Worm (Caenorhabditis elegans) whole organism, L4 larva: ENCODE measurements around the gene clec-75.

Source experiments
- F10B5.3 ChIP-seq: sonication (generic microtip); optimal IDR thresholded peaks from 2 replicates; lab custom pipeline; 2016; ENCODE audit warnings: mild to moderate bottlenecking, missing genetic modification characterization, missing compliant biosample characterization
- F26F4.8 ChIP-seq: fragments of 200-800 bp; sonication (Bioruptor generic); conservative IDR thresholded peaks from 2 replicates; pipeline ENCODE4 v1.3.6; 2022; ENCODE audit warnings: missing genetic modification characterization, missing compliant biosample characterization
- F44E2.7 ChIP-seq: fragments of 200-800 bp; sonication (Bioruptor generic); IDR thresholded peaks from 2 replicates; pipeline ENCODE4 v2.1.2; 2022; ENCODE audit warnings: missing genetic modification characterization, missing compliant biosample characterization
- F49E8.2 ChIP-seq: sonication (generic microtip); optimal IDR thresholded peaks from 2 replicates; lab custom pipeline; 2016; ENCODE audit warnings: missing compliant biosample characterization, mild to moderate bottlenecking, missing genetic modification characterization, borderline replicate concordance
- R02D3.7 ChIP-seq: fragments of 150-350 bp; sonication (generic microtip); optimal IDR thresholded peaks from 3 replicates; lab custom pipeline; 2014; ENCODE audit warnings: missing biosample characterization, missing genetic modification characterization
- T20F7.1 ChIP-seq: fragments of 200-800 bp; sonication (Bioruptor generic); optimal IDR thresholded peaks from 2 replicates; lab custom pipeline; 2018; ENCODE audit warnings: mild to moderate bottlenecking, missing genetic modification characterization, missing compliant biosample characterization
- aha-1 ChIP-seq: fragments of 150-350 bp; peaks from one replicate; lab custom pipeline; 2014; ENCODE audit warnings: missing biosample characterization, missing genetic modification characterization
- ceh-62 ChIP-seq: sonication (generic microtip); optimal IDR thresholded peaks from 2 replicates; lab custom pipeline; 2017; ENCODE audit warnings: missing biosample characterization, missing genetic modification characterization
- daf-16 ChIP-seq, 3 experiments: sonication (generic microtip); optimal IDR thresholded peaks; 2 replicates each; lab custom pipeline; 2016 to 2017; ENCODE audit warnings: missing genetic modification characterization in 3 of 3, missing genetic modification reagents in 3 of 3, mild to moderate bottlenecking in 2 of 3, missing compliant biosample characterization in 2 of 3, missing biosample characterization in 1 of 3, moderate library complexity in 1 of 3
- dmd-6 ChIP-seq: fragments of 200-800 bp; sonication (Bioruptor generic); IDR thresholded peaks from 2 replicates; pipeline ENCODE4 v1.3.6; 2022; ENCODE audit warnings: missing genetic modification reagents, missing genetic modification characterization, missing compliant biosample characterization
- dve-1 ChIP-seq: sonication (generic microtip); optimal IDR thresholded peaks from 2 replicates; lab custom pipeline; 2017; ENCODE audit warnings: antibody characterized with exemption, mild to moderate bottlenecking, missing genetic modification characterization, missing compliant biosample characterization; ENCODE audit not compliant: insufficient read depth
- hlh-11 ChIP-seq: fragments of 200-800 bp; sonication (Bioruptor generic); optimal IDR thresholded peaks from 2 replicates; lab custom pipeline; 2018; ENCODE audit warnings: mild to moderate bottlenecking, missing genetic modification characterization, missing compliant biosample characterization
- jun-1 ChIP-seq: fragments of 150-350 bp; optimal IDR thresholded peaks from 2 replicates; lab custom pipeline; 2014; ENCODE audit warnings: missing biosample characterization, missing genetic modification reagents, missing genetic modification characterization
- lin-1 ChIP-seq: fragments of 200-800 bp; sonication (Bioruptor generic); IDR thresholded peaks from 2 replicates; pipeline ENCODE4 v1.3.6; 2022; ENCODE audit warnings: missing genetic modification reagents, missing genetic modification characterization, missing compliant biosample characterization
- lin-13 ChIP-seq: fragments of 150-350 bp; optimal IDR thresholded peaks from 2 replicates; lab custom pipeline; 2014; ENCODE audit warnings: missing biosample characterization, missing genetic modification reagents, missing genetic modification characterization
- madf-9 ChIP-seq: fragments of 200-800 bp; sonication (Bioruptor generic); conservative IDR thresholded peaks from 2 replicates; pipeline ENCODE4 v1.3.6; 2022; ENCODE audit warnings: missing genetic modification reagents, missing genetic modification characterization, missing compliant biosample characterization
- mes-2 ChIP-seq: sonication (generic microtip); optimal IDR thresholded peaks from 2 replicates; lab custom pipeline; 2016; ENCODE audit warnings: missing genotype, mild to moderate bottlenecking, missing genetic modification characterization, missing compliant biosample characterization; ENCODE audit not compliant: poor library complexity, severe bottlenecking
- mxl-3 ChIP-seq: fragments of 200-800 bp; sonication (Bioruptor generic); optimal IDR thresholded peaks from 2 replicates; lab custom pipeline; 2018; ENCODE audit warnings: mild to moderate bottlenecking, missing genetic modification characterization, missing compliant biosample characterization
- nhr-102 ChIP-seq: sonication (generic microtip); optimal IDR thresholded peaks from 2 replicates; lab custom pipeline; 2016; ENCODE audit warnings: mild to moderate bottlenecking, missing genetic modification characterization, moderate library complexity, missing compliant biosample characterization
- nhr-28 ChIP-seq: fragments of 150-350 bp; optimal IDR thresholded peaks from 2 replicates; lab custom pipeline; 2014; ENCODE audit warnings: missing biosample characterization, missing genetic modification characterization
- nhr-41 ChIP-seq: fragments of 200-800 bp; sonication (Bioruptor generic); IDR thresholded peaks from 2 replicates; pipeline ENCODE4 v1.3.6; 2022; ENCODE audit warnings: missing genetic modification reagents, missing genetic modification characterization, missing compliant biosample characterization
- nhr-6 ChIP-seq: fragments of 150-350 bp; optimal IDR thresholded peaks from 2 replicates; lab custom pipeline; 2014; ENCODE audit warnings: missing biosample characterization, missing genetic modification characterization
- nhr-76 ChIP-seq: fragments of 150-350 bp; optimal IDR thresholded peaks from 2 replicates; lab custom pipeline; 2014; ENCODE audit warnings: missing biosample characterization, missing genetic modification characterization
- nhr-77 ChIP-seq: fragments of 150-350 bp; optimal IDR thresholded peaks from 2 replicates; lab custom pipeline; 2014; ENCODE audit warnings: missing biosample characterization, missing genetic modification characterization
- php-3 ChIP-seq: fragments of 200-800 bp; sonication (Bioruptor generic); IDR thresholded peaks from 2 replicates; pipeline ENCODE4 v1.3.6; 2022; ENCODE audit warnings: missing genetic modification reagents, missing genetic modification characterization, missing compliant biosample characterization
- pqm-1 ChIP-seq: sonication (generic microtip); optimal IDR thresholded peaks from 2 replicates; lab custom pipeline; 2017; ENCODE audit warnings: missing biosample characterization, missing genetic modification characterization
- rbr-2 ChIP-seq: sonication (generic microtip); optimal IDR thresholded peaks from 2 replicates; lab custom pipeline; 2016; ENCODE audit warnings: missing genotype, missing genetic modification characterization, missing compliant biosample characterization
- saeg-2 ChIP-seq: fragments of 200-800 bp; sonication (Bioruptor generic); IDR thresholded peaks from 2 replicates; pipeline ENCODE4 v1.3.6; 2022; ENCODE audit warnings: missing genetic modification reagents, missing genetic modification characterization, missing compliant biosample characterization
- set-16 ChIP-seq: fragments of 200-800 bp; sonication (Bioruptor generic); IDR thresholded peaks from 2 replicates; pipeline ENCODE4 v1.3.6; 2022; ENCODE audit warnings: missing genetic modification reagents, missing genetic modification characterization, missing compliant biosample characterization
- tra-1 ChIP-seq: fragments of 200-800 bp; sonication (Bioruptor generic); IDR thresholded peaks from 2 replicates; pipeline ENCODE4 v1.3.6; 2022; ENCODE audit warnings: missing genetic modification reagents, missing genetic modification characterization, missing compliant biosample characterization
- unc-130 ChIP-seq: sonication (generic microtip); optimal IDR thresholded peaks from 2 replicates; lab custom pipeline; 2016; ENCODE audit warnings: missing genetic modification reagents, missing genetic modification characterization, missing compliant biosample characterization
- ztf-11 ChIP-seq: fragments of 150-350 bp; optimal IDR thresholded peaks from 2 replicates; lab custom pipeline; 2014; ENCODE audit warnings: missing biosample characterization, missing genetic modification characterization

The clec-75 gene

DNA sequence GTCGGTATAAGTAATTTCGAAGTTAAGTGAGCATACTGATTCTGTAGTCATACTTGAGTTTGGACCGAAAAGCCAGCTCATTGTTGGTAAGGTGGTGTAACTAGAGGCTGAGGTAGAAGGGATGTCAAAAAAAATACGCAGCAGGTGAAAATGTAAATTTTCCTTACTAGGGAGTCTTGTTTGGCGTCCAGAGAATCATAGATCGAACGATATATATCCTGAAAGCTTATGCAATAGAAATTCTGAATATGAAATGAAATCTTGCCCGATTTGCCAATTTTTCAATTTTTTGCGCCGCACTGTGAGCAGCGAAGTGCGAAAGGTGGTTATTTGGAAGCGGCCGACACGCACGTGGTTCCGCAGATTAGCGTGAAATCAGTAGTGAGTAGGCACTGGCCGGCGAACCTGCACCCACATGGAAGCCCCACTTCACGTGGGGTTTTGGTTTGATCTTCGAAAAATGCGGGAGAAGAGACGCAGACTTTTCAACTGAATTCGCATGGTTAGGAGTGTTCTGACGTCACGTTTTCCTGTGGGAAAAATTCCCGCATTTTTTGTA, 17.5 kb downstream of the clec-75 start, which contains the start of gene srh-220:
Gene srh-220, minus strand, starts transcription at position 51 of the 559 bp plus-strand sequence.
- TF ChIP-seq F26F4.8 (GFP tag; lab: Robert Waterston, UW) (0 out of 2 replicates have a peak, but pooled peaks have one; percentile 51), dve-1 (tag; lab: Kevin White, UChicago) (no peak)

DNA sequence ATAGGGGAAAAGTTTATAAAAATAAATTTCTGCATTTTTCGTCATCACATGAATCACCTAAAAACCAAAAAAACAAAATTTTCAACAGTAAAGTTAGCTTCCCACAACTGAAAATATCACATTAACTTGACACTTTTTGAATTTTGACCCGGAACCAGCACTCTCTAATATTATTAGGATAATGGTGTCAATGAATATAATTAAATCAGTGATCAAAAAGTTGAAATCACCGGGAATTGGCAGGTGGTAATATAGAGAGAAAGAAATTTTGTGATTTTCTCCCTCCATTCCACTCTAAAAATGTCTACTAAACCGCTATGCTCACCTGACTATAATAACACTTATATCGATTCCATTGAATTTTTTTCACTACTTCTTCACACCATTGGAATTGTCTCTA, 19.0 kb downstream of the clec-75 start, which contains the start of gene srh-222:
Gene srh-222, plus strand, starts transcription at position 301 of the 400 bp plus-strand sequence.
- no peak for TF ChIP-seq nhr-76
- TF ChIP-seq rbr-2 (tag; lab: Kevin White, UChicago): no peak
- no peak for TF ChIP-seq ztf-11 (tag; lab: Kevin White, UChicago)
- no peak for TF ChIP-seq ceh-62 (tag; lab: Kevin White, UChicago)
- TF ChIP-seq nhr-102 (tag; lab: Kevin White, UChicago): no peak
- TF ChIP-seq, all 104 proteins: peak for 0

DNA sequence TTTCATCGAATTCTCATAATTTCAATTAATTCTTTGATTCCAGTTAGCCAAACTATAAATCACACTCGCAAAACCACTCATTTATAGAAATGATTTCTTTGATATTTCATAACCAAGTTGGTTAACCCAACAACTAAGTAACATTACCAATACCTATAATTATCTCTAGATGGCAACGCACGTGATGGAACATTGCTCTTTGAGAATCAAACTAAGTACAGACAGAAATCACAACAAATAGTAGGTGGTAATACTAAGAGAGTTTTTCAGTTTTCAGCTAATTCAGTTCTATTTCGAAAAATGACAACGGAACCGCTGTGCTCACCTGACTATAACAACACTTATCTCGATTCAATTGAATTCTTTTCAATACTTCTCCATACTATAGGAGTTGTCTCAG, 21.1 kb downstream of the clec-75 start, which contains the start of gene srh-223:
Gene srh-223, plus strand, starts transcription at position 301 of the 400 bp plus-strand sequence.
- TF ChIP-seq aha-1 (tag; lab: Kevin White, UChicago) (peak; percentile 64), set-16 (GFP tag; lab: Robert Waterston, UW) (no peak), nhr-102 (tag; lab: Kevin White, UChicago) (no peak), T20F7.1 (no peak)
- TF ChIP-seq, all 104 proteins: peak for 1

DNA sequence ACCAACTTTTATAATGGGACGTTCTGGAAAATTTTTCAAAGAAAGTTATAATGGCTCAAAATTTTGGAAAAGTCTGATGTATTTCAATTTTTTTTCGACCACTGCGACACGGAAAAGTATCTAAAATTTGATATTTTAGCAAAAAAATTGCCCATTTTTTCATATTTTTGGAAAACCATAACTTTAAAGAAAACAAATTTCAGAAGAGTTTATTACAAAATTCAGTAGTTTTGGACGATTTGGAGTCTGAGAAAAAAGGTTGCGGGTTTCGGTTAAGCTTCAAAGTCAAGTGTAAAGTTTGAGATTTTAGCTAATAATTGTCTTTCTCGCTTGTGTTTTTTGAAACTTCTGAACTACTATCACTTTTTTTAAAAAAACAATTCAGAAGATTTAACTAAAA, 27.6 kb downstream of the clec-75 start:
- peak; percentile 92 for TF ChIP-seq aha-1 (tag; lab: Kevin White, UChicago)
- TF ChIP-seq saeg-2 (GFP tag; lab: Robert Waterston, UW): no peak
- TF ChIP-seq, all 104 proteins: peak for 1

DNA sequence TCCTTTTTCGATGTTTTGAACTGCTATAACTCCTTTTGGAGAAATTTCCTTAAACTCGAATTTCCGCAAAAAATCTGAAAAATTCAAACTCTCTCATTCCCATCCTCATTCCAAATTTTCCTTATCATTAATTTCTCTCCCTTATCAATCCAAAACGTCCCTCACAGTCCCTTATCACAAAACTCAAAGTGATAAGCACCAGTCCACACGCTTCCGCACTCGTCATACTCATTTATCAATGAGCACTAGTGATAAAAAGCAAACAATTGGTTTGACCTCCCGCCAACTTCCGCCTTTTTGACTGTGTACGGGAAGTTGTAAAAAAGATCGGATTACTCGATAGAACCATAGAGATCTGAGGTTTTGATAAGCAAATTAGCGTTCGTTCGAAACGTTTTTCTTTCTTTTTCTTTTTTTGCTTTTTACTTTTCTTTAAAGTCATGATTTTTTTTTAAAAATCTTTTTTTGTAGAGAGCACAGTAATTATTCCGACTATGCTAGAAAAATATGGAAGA, 28.2 kb downstream of the clec-75 start, which contains the start of gene clec-78:
Gene clec-78, plus strand, starts transcription at position 465 of the 515 bp plus-strand sequence.
- TF ChIP-seq mes-2 (tag; lab: Kevin White, UChicago) (peak; percentile 40), unc-130 (GFP tag; lab: Kevin White, UChicago) (no peak), madf-9 (GFP tag; lab: Robert Waterston, UW) (no peak), lin-1 (peak; percentile 88), nhr-77 (tag; lab: Kevin White, UChicago) (peak; percentile 85), nhr-102 (tag; lab: Kevin White, UChicago) (no peak), F44E2.7 (GFP tag; lab: Robert Waterston, UW) (no peak), R02D3.7 (tag; lab: Kevin White, UChicago) (no peak), rbr-2 (tag; lab: Kevin White, UChicago) (no peak), pqm-1 (peak; percentile 99), php-3 (peak; percentile 83), mxl-3 (peak; percentile 43), nhr-41 (GFP tag; lab: Robert Waterston, UW) (peak; percentile 78), tra-1 (GFP tag; lab: Robert Waterston, UW) (peak; percentile 84), F10B5.3 (tag; lab: Kevin White, UChicago) (no peak), F49E8.2 (no peak), daf-16 (GFP tag; optimal IDR thresholded peaks at IDR 0.05; lab: Kevin White, UChicago) (no peak), daf-16 (tag; optimal IDR thresholded peaks at IDR 0.05; lab: Kevin White, UChicago) (peak; percentile 78), lin-13 (GFP tag; lab: Kevin White, UChicago) (no peak), hlh-11 (tag; lab: Kevin White, UChicago) (peak; percentile 79), nhr-28 (tag; lab: Kevin White, UChicago) (peak; percentile 96), nhr-6 (peak; percentile 39), jun-1 (tag; lab: Kevin White, UChicago) (peak; percentile 79), dmd-6 (peak; percentile 95)
